Worm (Caenorhabditis elegans) whole organism, L1 larva: ENCODE data around the gene msp-38.

Experiments
- ama-1 ChIP-seq: fragments of 150-350 bp; optimal IDR thresholded peaks from 2 replicates; lab custom pipeline; 2014
- lin-13 ChIP-seq: fragments of 150-350 bp; optimal IDR thresholded peaks from 2 replicates; lab custom pipeline; 2014; ENCODE audit warnings: missing biosample characterization, missing genetic modification reagents, missing genetic modification characterization
- lsy-2 ChIP-seq, 2 experiments: fragments of 150-350 bp; optimal IDR thresholded peaks; 2 replicates each; lab custom pipeline; 2014; ENCODE audit warnings: missing biosample characterization in 2 of 2, missing genetic modification characterization in 2 of 2
- mdl-1 ChIP-seq, 2 experiments: fragments of 150-350 bp; optimal IDR thresholded peaks; 2 replicates each; lab custom pipeline; 2014 to 2017; ENCODE audit warnings: missing biosample characterization in 2 of 2, missing genetic modification characterization in 2 of 2, inconsistent platforms in 1 of 2
- nhr-11 ChIP-seq: fragments of 150-350 bp; optimal IDR thresholded peaks from 2 replicates; lab custom pipeline; 2014; ENCODE audit warnings: missing biosample characterization, missing genetic modification characterization
- nhr-12 ChIP-seq: sonication (generic microtip); optimal IDR thresholded peaks from 2 replicates; lab custom pipeline; 2017; ENCODE audit warnings: missing biosample characterization, missing genetic modification characterization

DNA sequence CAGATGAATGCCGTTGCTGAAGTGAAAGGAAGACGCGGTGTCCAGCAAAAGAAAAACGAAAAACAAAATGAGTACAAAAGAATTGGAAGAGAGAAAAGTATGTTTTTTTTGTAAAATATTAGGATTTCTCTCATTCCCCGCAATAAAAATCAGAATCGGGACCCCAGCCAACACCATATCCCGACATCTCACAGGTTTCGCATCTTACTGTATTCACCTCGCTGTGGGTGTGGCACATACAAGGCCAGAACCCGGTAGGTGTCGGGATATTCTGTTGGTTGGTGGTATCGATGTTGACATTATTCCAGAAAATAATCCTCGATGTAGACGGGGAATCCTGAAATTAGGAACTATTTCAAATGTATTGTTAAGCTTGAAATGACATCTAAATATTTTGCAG, 26.8 kb downstream of the msp-38 start:
- TF ChIP-seq lin-13 (no peak), lsy-2 (tag; optimal IDR thresholded peaks at IDR 0.05; lab: Kevin White, UChicago) (no peak), mdl-1 (tag; optimal IDR thresholded peaks at IDR 0.05; lab: Kevin White, UChicago) (no peak), nhr-12 (no peak), nhr-11 (tag; lab: Kevin White, UChicago) (no peak), ama-1 (no peak)
